Worm (Caenorhabditis elegans) whole organism, L3 larva: Measurements from ENCODE around the gene zig-2.
"Not testable (repeated sequence)": the region's sequence is repeated elsewhere in the genome, so short reads cannot be mapped to it uniquely, and the experiment has no call there.

Experiments
- R02D3.7 ChIP-seq: fragments of 150-350 bp; optimal IDR thresholded peaks from 2 replicates; lab custom pipeline; 2014; ENCODE audit warnings: missing biosample characterization, missing genetic modification characterization
- aly-2 ChIP-seq: fragments of 150-350 bp; optimal IDR thresholded peaks from 2 replicates; lab custom pipeline; 2014; ENCODE audit warnings: missing biosample characterization, missing genetic modification characterization
- ama-1 ChIP-seq: fragments of 150-350 bp; optimal IDR thresholded peaks from 2 replicates; lab custom pipeline; 2018
- ceh-16 ChIP-seq: sonication (generic microtip); optimal IDR thresholded peaks from 2 replicates; lab custom pipeline; 2017; ENCODE audit warnings: missing biosample characterization, missing genetic modification characterization
- ceh-28 ChIP-seq: fragments of 150-350 bp; optimal IDR thresholded peaks from 2 replicates; lab custom pipeline; 2014; ENCODE audit warnings: missing biosample characterization, missing genetic modification reagents, missing genetic modification characterization
- ceh-9 ChIP-seq: sonication (generic microtip); optimal IDR thresholded peaks from 2 replicates; lab custom pipeline; 2018; ENCODE audit warnings: missing biosample characterization, missing genetic modification characterization
- daf-12 ChIP-seq: fragments of 150-350 bp; optimal IDR thresholded peaks from 2 replicates; lab custom pipeline; 2014; ENCODE audit warnings: missing biosample characterization, missing genetic modification reagents, missing genetic modification characterization
- egl-27 ChIP-seq: sonication (generic microtip); optimal IDR thresholded peaks from 4 replicates; lab custom pipeline; 2017; ENCODE audit warnings: missing biosample characterization, missing genetic modification reagents, missing genetic modification characterization
- egl-5 ChIP-seq: fragments of 150-350 bp; optimal IDR thresholded peaks from 2 replicates; lab custom pipeline; 2017; ENCODE audit warnings: missing biosample characterization, missing genetic modification reagents, missing genetic modification characterization, inconsistent platforms
- elt-2 ChIP-seq: sonication (generic microtip); optimal IDR thresholded peaks from 2 replicates; lab custom pipeline; 2016; ENCODE audit warnings: missing genetic modification reagents, mild to moderate bottlenecking, missing genetic modification characterization, missing compliant biosample characterization
- elt-3 ChIP-seq, 3 experiments: fragments of 150-350 bp in 1 of 3; sonication (generic microtip) in 2 of 3; optimal IDR thresholded peaks; 2 replicates in 2 of 3; 4 replicates in 1 of 3; lab custom pipeline; 2014 to 2017; ENCODE audit warnings: missing biosample characterization in 3 of 3, missing genetic modification characterization in 3 of 3
- eor-1 ChIP-seq, 2 experiments: fragments of 150-350 bp; optimal IDR thresholded peaks; 2 replicates each; lab custom pipeline; 2014 to 2018; ENCODE audit warnings: missing biosample characterization in 2 of 2, missing genetic modification characterization in 2 of 2
- fkh-10 ChIP-seq: sonication (generic microtip); optimal IDR thresholded peaks from 2 replicates; lab custom pipeline; 2017; ENCODE audit warnings: missing biosample characterization, missing genetic modification reagents, missing genetic modification characterization
- fkh-2 ChIP-seq: fragments of 150-350 bp; optimal IDR thresholded peaks from 2 replicates; lab custom pipeline; 2014; ENCODE audit warnings: missing biosample characterization, missing genetic modification reagents, missing genetic modification characterization
- fos-1 ChIP-seq: fragments of 150-350 bp; optimal IDR thresholded peaks from 2 replicates; lab custom pipeline; 2014; ENCODE audit warnings: missing biosample characterization, missing genetic modification characterization
- hmg-11 ChIP-seq: sonication (generic microtip); optimal IDR thresholded peaks from 2 replicates; lab custom pipeline; 2016; ENCODE audit warnings: missing genetic modification characterization, missing compliant biosample characterization
- lin-39 ChIP-seq: fragments of 150-350 bp; optimal IDR thresholded peaks from 2 replicates; lab custom pipeline; 2018; ENCODE audit warnings: missing biosample characterization, missing genetic modification reagents, missing genetic modification characterization
- mdl-1 ChIP-seq: fragments of 150-350 bp; optimal IDR thresholded peaks from 2 replicates; lab custom pipeline; 2014; ENCODE audit warnings: missing biosample characterization, missing genetic modification characterization
- mml-1 ChIP-seq: fragments of 150-350 bp; sonication (generic microtip); optimal IDR thresholded peaks from 3 replicates; lab custom pipeline; 2014; ENCODE audit warnings: missing biosample characterization, missing genetic modification characterization
- nfya-1 ChIP-seq: sonication (generic microtip); optimal IDR thresholded peaks from 2 replicates; lab custom pipeline; 2017; ENCODE audit warnings: missing genetic modification characterization, mild to moderate bottlenecking, missing compliant biosample characterization, antibody characterized with exemption, moderate library complexity; ENCODE audit not compliant: insufficient read depth
- nhr-11 ChIP-seq: fragments of 150-350 bp; optimal IDR thresholded peaks from 2 replicates; lab custom pipeline; 2014; ENCODE audit warnings: missing biosample characterization, missing genetic modification characterization
- nhr-12 ChIP-seq: fragments of 150-350 bp; optimal IDR thresholded peaks from 2 replicates; lab custom pipeline; 2014; ENCODE audit warnings: missing biosample characterization, missing genetic modification characterization
- nhr-23 ChIP-seq: fragments of 150-350 bp; optimal IDR thresholded peaks from 2 replicates; lab custom pipeline; 2014; ENCODE audit warnings: missing biosample characterization, missing genetic modification reagents, missing genetic modification characterization
- nhr-237 ChIP-seq: fragments of 150-350 bp; optimal IDR thresholded peaks from 2 replicates; lab custom pipeline; 2014; ENCODE audit warnings: missing biosample characterization, missing genetic modification characterization
- nhr-25 ChIP-seq: sonication (generic microtip); optimal IDR thresholded peaks from 2 replicates; lab custom pipeline; 2017; ENCODE audit warnings: missing biosample characterization, missing genetic modification characterization
- nhr-43 ChIP-seq: sonication (generic microtip); optimal IDR thresholded peaks from 2 replicates; lab custom pipeline; 2016; ENCODE audit warnings: mild to moderate bottlenecking, missing genetic modification characterization, missing compliant biosample characterization; ENCODE audit not compliant: poor library complexity, severe bottlenecking
- nhr-67 ChIP-seq: fragments of 150-350 bp; optimal IDR thresholded peaks from 2 replicates; lab custom pipeline; 2014; ENCODE audit warnings: missing biosample characterization, missing genetic modification characterization
- nhr-76 ChIP-seq: fragments of 150-350 bp; sonication (generic microtip); optimal IDR thresholded peaks from 5 replicates; lab custom pipeline; 2014; ENCODE audit warnings: missing biosample characterization, missing genetic modification characterization
- nhr-77 ChIP-seq: fragments of 150-350 bp; optimal IDR thresholded peaks from 2 replicates; lab custom pipeline; 2014; ENCODE audit warnings: missing biosample characterization, missing genetic modification characterization
- pha-4 ChIP-seq: fragments of 150-350 bp; optimal IDR thresholded peaks from 2 replicates; lab custom pipeline; 2014; ENCODE audit warnings: missing biosample characterization, missing genetic modification reagents, missing genetic modification characterization
- pqm-1 ChIP-seq: fragments of 150-350 bp; optimal IDR thresholded peaks from 2 replicates; lab custom pipeline; 2017; ENCODE audit warnings: missing biosample characterization, missing genetic modification characterization, inconsistent platforms
- skn-1 ChIP-seq: fragments of 150-350 bp; optimal IDR thresholded peaks from 2 replicates; lab custom pipeline; 2014; ENCODE audit warnings: missing biosample characterization, missing genetic modification characterization
- unc-39 ChIP-seq: sonication (generic microtip); optimal IDR thresholded peaks from 4 replicates; lab custom pipeline; 2017; ENCODE audit warnings: missing biosample characterization, missing genetic modification characterization
- unc-62 ChIP-seq: fragments of 150-350 bp; sonication (generic microtip); optimal IDR thresholded peaks from 4 replicates; lab custom pipeline; 2014; ENCODE audit warnings: missing biosample characterization, missing genetic modification reagents, missing genetic modification characterization
- zag-1 ChIP-seq: fragments of 150-350 bp; optimal IDR thresholded peaks from 2 replicates; lab custom pipeline; 2014; ENCODE audit warnings: missing biosample characterization, missing genetic modification characterization
- ztf-11 ChIP-seq: fragments of 150-350 bp; optimal IDR thresholded peaks from 2 replicates; lab custom pipeline; 2014; ENCODE audit warnings: missing biosample characterization, missing genetic modification characterization
- ztf-4 ChIP-seq: fragments of 150-350 bp; optimal IDR thresholded peaks from 2 replicates; lab custom pipeline; 2014; ENCODE audit warnings: missing biosample characterization, missing genetic modification characterization

The zig-2 gene

DNA sequence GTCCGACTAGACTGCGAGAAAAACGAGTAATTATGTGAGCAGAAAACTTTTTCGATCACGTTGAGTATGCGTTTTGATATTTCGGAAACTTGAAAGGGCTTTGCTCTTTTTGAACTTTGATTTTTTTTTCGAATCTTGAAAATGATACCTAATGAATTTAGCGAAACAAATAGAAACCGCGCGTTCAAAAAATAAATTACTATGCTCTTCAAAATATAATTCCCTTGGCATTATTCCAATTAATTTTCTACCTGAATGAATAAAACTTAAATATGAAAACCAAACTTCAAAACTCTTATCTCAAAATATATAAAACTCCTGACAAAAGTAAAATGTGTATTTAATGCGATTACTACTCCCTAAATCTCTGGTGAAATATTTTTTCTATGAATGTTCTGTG, 26.0 kb downstream of the zig-2 start, which contains the start of gene xtr-2:
Gene xtr-2, plus strand, starts transcription at position 301 of the 400 bp plus-strand sequence.
- no peak for TF ChIP-seq fos-1 (tag; lab: Kevin White, UChicago)
- no peak for TF ChIP-seq pha-4 (tag; lab: Kevin White, UChicago)
- TF ChIP-seq nhr-25 (tag; lab: Kevin White, UChicago): no peak
- no peak for TF ChIP-seq ztf-11
- TF ChIP-seq ceh-9 (tag; lab: Kevin White, UChicago): no peak
- TF ChIP-seq mdl-1 (tag; lab: Kevin White, UChicago): no peak
- TF ChIP-seq mml-1 (tag; lab: Kevin White, UChicago): no peak
- no peak for TF ChIP-seq eor-1 (tag; optimal IDR thresholded peaks at IDR 0.05; lab: Kevin White, UChicago)
- no peak for TF ChIP-seq elt-3 (tag; optimal IDR thresholded peaks at IDR 0.05; lab: Kevin White, UChicago)
- no peak for TF ChIP-seq ztf-4 (tag; lab: Kevin White, UChicago)
- no peak for TF ChIP-seq nhr-11
- no peak for TF ChIP-seq lin-39

DNA sequence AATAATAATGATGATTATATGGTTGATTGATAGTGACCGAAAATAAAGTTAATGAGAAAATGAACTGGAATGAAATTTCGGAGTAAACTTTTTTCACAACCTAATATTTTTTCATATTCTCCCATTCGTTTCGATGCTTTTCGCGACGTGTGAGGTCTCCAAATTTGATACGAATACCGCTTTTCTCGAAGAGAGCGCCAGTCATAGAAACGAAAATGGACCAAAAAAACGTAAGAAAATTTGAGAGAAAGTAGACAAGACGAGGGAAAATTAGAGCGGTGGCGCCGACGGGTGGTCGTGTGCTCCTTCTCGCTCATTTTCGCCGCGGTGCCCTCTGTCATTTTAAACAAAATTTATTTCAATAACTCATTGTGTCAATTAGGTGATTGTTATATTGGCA, 26.8 kb downstream of the zig-2 start:
- TF ChIP-seq skn-1 (tag; lab: Kevin White, UChicago) (no peak), fkh-10 (GFP tag; lab: Kevin White, UChicago) (no peak), ceh-16 (tag; lab: Kevin White, UChicago) (no peak), nhr-12 (tag; lab: Kevin White, UChicago) (no peak), hmg-11 (tag; lab: Kevin White, UChicago) (no peak), aly-2 (no peak), zag-1 (no peak), unc-62 (no peak), egl-27 (tag; lab: Kevin White, UChicago) (no peak), nhr-77 (tag; lab: Kevin White, UChicago) (no peak), nhr-76 (tag; lab: Kevin White, UChicago) (no peak), daf-12 (tag; lab: Kevin White, UChicago) (no peak), nhr-11 (no peak), elt-2 (tag; lab: Kevin White, UChicago) (no peak), nhr-25 (tag; lab: Kevin White, UChicago) (no peak)

ce11 chrX:12313779-12314178, 27.5 kb downstream of the zig-2 start:
- TF ChIP-seq mdl-1 (tag; lab: Kevin White, UChicago): no peak
- TF ChIP-seq nhr-23: no peak
- TF ChIP-seq ceh-9 (tag; lab: Kevin White, UChicago): no peak
- TF ChIP-seq ceh-28 (tag; lab: Kevin White, UChicago): no peak
- TF ChIP-seq nhr-76 (tag; lab: Kevin White, UChicago): no peak
- TF ChIP-seq skn-1 (tag; lab: Kevin White, UChicago): no peak
- TF ChIP-seq elt-3 (tag; optimal IDR thresholded peaks at IDR 0.05; lab: Kevin White, UChicago): no peak
- no peak for TF ChIP-seq pqm-1 (tag; lab: Kevin White, UChicago)

DNA sequence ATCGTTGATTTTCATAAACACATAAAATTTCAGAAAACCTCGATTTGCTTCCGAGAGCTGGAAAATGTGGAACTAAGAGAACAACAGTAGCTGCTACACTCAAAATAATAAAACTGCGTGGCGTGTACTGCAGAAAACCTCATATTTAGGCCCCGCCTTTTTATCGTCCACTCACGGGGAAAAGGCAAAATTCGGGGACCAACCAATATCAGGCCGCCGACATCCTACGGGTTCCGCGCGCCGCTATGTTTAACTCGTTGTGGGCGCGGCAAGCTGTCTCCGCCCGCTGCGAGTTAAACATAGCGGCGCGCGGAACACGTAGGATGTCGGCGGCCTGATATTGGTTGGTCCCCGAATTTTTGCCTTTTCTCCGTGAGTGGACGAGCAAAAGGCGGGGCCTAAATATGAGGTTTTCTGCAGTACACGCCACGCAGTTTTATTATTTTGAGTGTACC, 33.2 kb downstream of the zig-2 start, which contains the start of gene F17A2.16:
Gene F17A2.16, plus strand, starts transcription at position 405 of the 455 bp plus-strand sequence.
- not testable (repeated sequence) for TF ChIP-seq ceh-28 (tag; lab: Kevin White, UChicago); eor-1 (tag; optimal IDR thresholded peaks at IDR 0.05; lab: Kevin White, UChicago); nhr-76 (tag; lab: Kevin White, UChicago)

DNA sequence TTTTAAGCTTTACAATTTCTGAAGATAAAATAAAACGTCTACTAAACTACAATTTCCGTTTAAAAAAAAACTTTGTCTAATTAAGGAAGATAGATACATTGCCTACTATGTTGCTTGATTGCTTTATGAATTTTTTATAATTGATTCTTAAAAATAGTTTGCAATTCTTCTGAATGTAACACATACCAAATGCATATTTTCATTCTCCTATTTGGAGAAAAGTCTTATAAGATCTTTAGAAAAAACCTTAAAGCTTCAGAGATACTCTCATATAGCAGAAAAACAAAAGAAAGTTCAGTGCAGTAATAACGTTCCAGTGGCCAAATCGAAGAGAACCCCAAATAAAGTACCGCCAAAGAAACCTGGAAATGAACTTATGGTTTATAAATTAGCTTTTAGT, 34.7 kb downstream of the zig-2 start, which contains the start of gene phf-32:
Gene phf-32, plus strand, starts transcription at position 301 of the 400 bp plus-strand sequence.
- TF ChIP-seq nhr-12 (tag; lab: Kevin White, UChicago): no peak
- TF ChIP-seq nhr-77 (tag; lab: Kevin White, UChicago): no peak
- no peak for TF ChIP-seq nhr-237 (tag; lab: Kevin White, UChicago)
- no peak for TF ChIP-seq unc-62
- TF ChIP-seq lin-39: no peak
- TF ChIP-seq ama-1 (lab: Kevin White, UChicago): no peak
- no peak for TF ChIP-seq zag-1
- no peak for TF ChIP-seq pqm-1 (tag; lab: Kevin White, UChicago)
- no peak for TF ChIP-seq nfya-1
- no peak for TF ChIP-seq R02D3.7
- TF ChIP-seq nhr-43 (tag; lab: Kevin White, UChicago): no peak
- no peak for TF ChIP-seq fkh-2 (tag; lab: Kevin White, UChicago)
- TF ChIP-seq egl-5: no peak
- TF ChIP-seq mdl-1 (tag; lab: Kevin White, UChicago): no peak
- no peak for TF ChIP-seq nhr-67 (tag; lab: Kevin White, UChicago)
- no peak for TF ChIP-seq fkh-10 (GFP tag; lab: Kevin White, UChicago)
- no peak for TF ChIP-seq elt-3 (tag; optimal IDR thresholded peaks at IDR 0.05; lab: Kevin White, UChicago)
- TF ChIP-seq unc-39: no peak
